Worm (Caenorhabditis elegans): ENCODE results near the gene nhr-138.
"Not testable (repeated sequence)": the region's sequence is repeated elsewhere in the genome, so short reads cannot be mapped to it uniquely, and the experiment has no call there.

Gene nhr-138

DNA sequence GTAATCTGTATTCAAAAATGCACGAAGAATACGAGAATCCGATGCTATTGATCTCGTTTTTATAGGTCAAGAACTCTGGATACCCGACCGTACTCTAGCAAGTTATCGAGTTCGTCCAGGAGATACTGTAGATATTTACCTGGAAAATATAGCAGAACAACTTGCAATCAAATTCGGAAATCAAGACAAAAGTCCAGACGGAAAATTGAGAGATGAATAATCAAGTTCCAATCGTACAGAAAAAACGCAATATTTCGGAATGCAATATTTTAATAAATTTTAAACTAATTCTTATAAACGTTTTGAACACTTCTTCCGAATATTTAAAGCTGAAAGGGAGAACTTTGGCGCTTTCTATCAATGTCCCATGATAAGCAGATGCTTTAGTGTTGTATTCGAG lies 13.9 kb downstream of the nhr-138 start:
- TF ChIP-seq madf-2 (tag; optimal IDR thresholded peaks at IDR 0.05), result no peak
- no peak for TF ChIP-seq hlh-13 (GFP tag; optimal IDR thresholded peaks at IDR 0.05)
- TF ChIP-seq ceh-14 (tag; optimal IDR thresholded peaks at IDR 0.05), result no peak
- TF ChIP-seq ttx-3 (tag; optimal IDR thresholded peaks at IDR 0.05), result no peak
- no peak for TF ChIP-seq K02D7.2 (tag; optimal IDR thresholded peaks at IDR 0.05)
- no peak for TF ChIP-seq sdc-2 (tag; optimal IDR thresholded peaks at IDR 0.05)

- TF ChIP-seq ceh-9 (tag; optimal IDR thresholded peaks at IDR 0.05); hlh-13 (GFP tag; optimal IDR thresholded peaks at IDR 0.05); ets-4 (tag; optimal IDR thresholded peaks at IDR 0.05): not testable (repeated sequence)
These were observed 15.9 kb downstream of the nhr-138 start, which contains the start of gene gln-6 for ce11 chrIV:9740851-9741549. Gene gln-6, minus strand, starts transcription at chrIV:9740901.

- TF ChIP-seq hlh-6 (tag; optimal IDR thresholded peaks at IDR 0.05), result no peak
- no peak for TF ChIP-seq madf-2 (tag; optimal IDR thresholded peaks at IDR 0.05)
- no peak for TF ChIP-seq sox-2 (GFP tag; IDR thresholded peaks at IDR 0.05)
- TF ChIP-seq C08G9.2 (tag; optimal IDR thresholded peaks at IDR 0.05), result no peak
- TF ChIP-seq ceh-48 (tag; optimal IDR thresholded peaks at IDR 0.05), result no peak
- TF ChIP-seq sox-4 (tag; optimal IDR thresholded peaks at IDR 0.05), result no peak
- TF ChIP-seq sdc-2 (tag; optimal IDR thresholded peaks at IDR 0.05), result no peak
- TF ChIP-seq ceh-18 (tag; optimal IDR thresholded peaks at IDR 0.05), result no peak
- TF ChIP-seq lim-6 (tag; optimal IDR thresholded peaks at IDR 0.05), result no peak
These were observed 17.8 kb downstream of the nhr-138 start, which contains the start of gene C28D4.7 for ce11 chrIV:9742883-9743282. Gene C28D4.7, minus strand, starts transcription at chrIV:9743147.

ce11 chrIV:9744905-9745304 lies 19.9 kb downstream of the nhr-138 start, which contains the start of gene C28D4.4:
Gene C28D4.4, minus strand, starts transcription at chrIV:9745005.
- no peak for TF ChIP-seq odd-2 (tag; optimal IDR thresholded peaks at IDR 0.05)
- TF ChIP-seq C08G9.2 (tag; optimal IDR thresholded peaks at IDR 0.05), result no peak
- no peak for TF ChIP-seq ama-1 (optimal IDR thresholded peaks at IDR 0.05)
- TF ChIP-seq tbx-7 (tag; optimal IDR thresholded peaks at IDR 0.05), result no peak
- TF ChIP-seq lin-11 (tag; optimal IDR thresholded peaks at IDR 0.05), result no peak
- no peak for TF ChIP-seq che-1 (tag; optimal IDR thresholded peaks at IDR 0.05)
- TF ChIP-seq ztf-16 (tag; optimal IDR thresholded peaks at IDR 0.05), result no peak
- TF ChIP-seq ceh-2 (tag; optimal IDR thresholded peaks at IDR 0.05), result no peak

ce11 chrIV:9746762-9747161 lies 21.7 kb downstream of the nhr-138 start, which contains the start of gene C28D4.5:
Gene C28D4.5, minus strand, starts transcription at chrIV:9746862.
- no peak for TF ChIP-seq fkh-6 (tag; optimal IDR thresholded peaks at IDR 0.05)
- TF ChIP-seq pat-9 (tag; optimal IDR thresholded peaks at IDR 0.05), result no peak
- TF ChIP-seq ref-2 (tag; optimal IDR thresholded peaks at IDR 0.05), result no peak
- TF ChIP-seq K09A11.1 (tag; optimal IDR thresholded peaks at IDR 0.05; ENCODE audit: insufficient read depth), result no peak
- no peak for TF ChIP-seq sdc-2 (tag; optimal IDR thresholded peaks at IDR 0.05)
- no peak for TF ChIP-seq C08G9.2 (tag; optimal IDR thresholded peaks at IDR 0.05)
- no peak for TF ChIP-seq ztf-16 (tag; optimal IDR thresholded peaks at IDR 0.05)
- TF ChIP-seq ceh-24 (tag; optimal IDR thresholded peaks at IDR 0.05), result no peak
- TF ChIP-seq ceh-18 (tag; optimal IDR thresholded peaks at IDR 0.05), result no peak
- no peak for TF ChIP-seq unc-3 (GFP tag; conservative IDR thresholded peaks at IDR 0.05)
- no peak for TF ChIP-seq unc-3 (tag; optimal IDR thresholded peaks at IDR 0.05)
- TF ChIP-seq ahr-1 (tag; optimal IDR thresholded peaks at IDR 0.05), result no peak
- no peak for TF ChIP-seq nhr-232 (tag; optimal IDR thresholded peaks at IDR 0.05)
- no peak for TF ChIP-seq hlh-13 (GFP tag; optimal IDR thresholded peaks at IDR 0.05)
- TF ChIP-seq tbx-2 (tag; optimal IDR thresholded peaks at IDR 0.05), result no peak
- no peak for TF ChIP-seq ceh-48 (tag; optimal IDR thresholded peaks at IDR 0.05)
- TF ChIP-seq unc-86 (tag; optimal IDR thresholded peaks at IDR 0.05), result no peak
- no peak for TF ChIP-seq nhr-11 (tag; optimal IDR thresholded peaks at IDR 0.05)
- TF ChIP-seq lin-11 (tag; optimal IDR thresholded peaks at IDR 0.05), result no peak
- TF ChIP-seq ceh-31 (tag; optimal IDR thresholded peaks at IDR 0.05), result no peak

All from whole organism, late embryonic.